Worm (Caenorhabditis elegans) whole organism, L1 larva: ENCODE data around the gene F56D2.8.
A peak's percentile ranks its signal among the peaks of the same experiment; 100 is the strongest.

Experiments
- F16B12.6 ChIP-seq: fragments of 150-350 bp; optimal IDR thresholded peaks from 2 replicates; lab custom pipeline; 2014; ENCODE audit warnings: missing biosample characterization, missing genetic modification characterization
- alr-1 ChIP-seq: fragments of 200-800 bp; sonication (Bioruptor generic); optimal IDR thresholded peaks from 2 replicates; lab custom pipeline; 2018; ENCODE audit warnings: borderline replicate concordance, mild to moderate bottlenecking, missing genetic modification characterization, missing compliant biosample characterization
- ama-1 ChIP-seq: fragments of 150-350 bp; optimal IDR thresholded peaks from 2 replicates; lab custom pipeline; 2014
- blmp-1 ChIP-seq: fragments of 150-350 bp; optimal IDR thresholded peaks from 2 replicates; lab custom pipeline; 2014; ENCODE audit warnings: missing biosample characterization, missing genetic modification characterization
- ceh-63 ChIP-seq: fragments of 200-800 bp; sonication (Bioruptor generic); optimal IDR thresholded peaks from 2 replicates; lab custom pipeline; 2018; ENCODE audit warnings: mild to moderate bottlenecking, missing genetic modification characterization, missing compliant biosample characterization
- ceh-8 ChIP-seq: fragments of 200-800 bp; sonication (Bioruptor generic); optimal IDR thresholded peaks from 2 replicates; lab custom pipeline; 2018; ENCODE audit warnings: mild to moderate bottlenecking, missing genetic modification characterization, moderate library complexity, missing compliant biosample characterization
- ceh-88 ChIP-seq: fragments of 200-800 bp; sonication (Bioruptor generic); IDR thresholded peaks from 2 replicates; pipeline ENCODE4 v1.3.6; 2022; ENCODE audit warnings: missing genetic modification characterization, missing compliant biosample characterization
- ceh-90 ChIP-seq: sonication (generic microtip); optimal IDR thresholded peaks from 2 replicates; lab custom pipeline; 2016; ENCODE audit warnings: missing genetic modification characterization, missing compliant biosample characterization
- efl-1 ChIP-seq, 4 experiments: fragments of 150-350 bp; optimal IDR thresholded peaks in 3 of 4; peaks in 1 of 4; 1 replicate in 1 of 4; 2 replicates in 3 of 4; lab custom pipeline; 2014; ENCODE audit warnings: missing biosample characterization in 2 of 4, missing genetic modification characterization in 2 of 4, missing genetic modification reagents in 2 of 4
- elt-2 ChIP-seq: sonication (generic microtip); optimal IDR thresholded peaks from 2 replicates; lab custom pipeline; 2016; ENCODE audit warnings: missing genetic modification characterization, mild to moderate bottlenecking, inconsistent platforms, missing compliant biosample characterization, missing genetic modification reagents
- elt-3 ChIP-seq, 6 experiments: fragments of 150-350 bp in 1 of 6; sonication (generic microtip); optimal IDR thresholded peaks; 2 replicates each; lab custom pipeline; 2017 to 2018; ENCODE audit warnings: missing biosample characterization in 6 of 6, missing genetic modification characterization in 6 of 6, inconsistent platforms in 1 of 6
- ets-5 ChIP-seq: fragments of 200-800 bp; sonication (Bioruptor generic); IDR thresholded peaks from 2 replicates; pipeline ENCODE4 v1.3.6; 2022; ENCODE audit warnings: missing genetic modification characterization, missing compliant biosample characterization
- fkh-4 ChIP-seq: sonication (generic microtip); optimal IDR thresholded peaks from 2 replicates; lab custom pipeline; 2016; ENCODE audit warnings: missing compliant biosample characterization, missing genetic modification characterization, borderline replicate concordance
- fkh-8 ChIP-seq: sonication (generic microtip); optimal IDR thresholded peaks from 2 replicates; lab custom pipeline; 2016; ENCODE audit warnings: mild to moderate bottlenecking, missing genetic modification characterization, missing compliant biosample characterization
- hlh-17 ChIP-seq: fragments of 200-800 bp; sonication (Bioruptor generic); optimal IDR thresholded peaks from 2 replicates; lab custom pipeline; 2018; ENCODE audit warnings: missing genetic modification characterization, mild to moderate bottlenecking, missing compliant biosample characterization, moderate library complexity, borderline replicate concordance
- hlh-4 ChIP-seq: sonication (generic microtip); optimal IDR thresholded peaks from 2 replicates; lab custom pipeline; 2016; ENCODE audit warnings: mild to moderate bottlenecking, missing genetic modification characterization, missing compliant biosample characterization
- lin-14 ChIP-seq: fragments of 200-800 bp; sonication (Bioruptor generic); optimal IDR thresholded peaks from 2 replicates; lab custom pipeline; 2018; ENCODE audit warnings: mild to moderate bottlenecking, missing genetic modification characterization, moderate library complexity, missing compliant biosample characterization
- lin-35 ChIP-seq, 2 experiments: fragments of 150-350 bp; optimal IDR thresholded peaks; 2 replicates each; lab custom pipeline; 2014; ENCODE audit warnings: missing biosample characterization in 2 of 2, missing genetic modification characterization in 2 of 2, missing genetic modification reagents in 2 of 2
- lir-3 ChIP-seq: sonication (generic microtip); optimal IDR thresholded peaks from 2 replicates; lab custom pipeline; 2016; ENCODE audit warnings: mild to moderate bottlenecking, missing genetic modification characterization, moderate library complexity, missing compliant biosample characterization; ENCODE audit not compliant: poor library complexity
- lsy-2 ChIP-seq, 2 experiments: fragments of 150-350 bp; optimal IDR thresholded peaks; 2 replicates each; lab custom pipeline; 2014; ENCODE audit warnings: missing biosample characterization in 2 of 2, missing genetic modification characterization in 2 of 2
- mdl-1 ChIP-seq, 2 experiments: fragments of 150-350 bp; optimal IDR thresholded peaks; 2 replicates each; lab custom pipeline; 2014 to 2017; ENCODE audit warnings: missing biosample characterization in 2 of 2, missing genetic modification characterization in 2 of 2, inconsistent platforms in 1 of 2
- mef-2 ChIP-seq: fragments of 150-350 bp; optimal IDR thresholded peaks from 2 replicates; lab custom pipeline; 2014; ENCODE audit warnings: missing biosample characterization, missing genetic modification characterization
- mep-1 ChIP-seq: fragments of 150-350 bp; optimal IDR thresholded peaks from 2 replicates; lab custom pipeline; 2014; ENCODE audit warnings: missing biosample characterization, missing genetic modification characterization
- nhr-12 ChIP-seq: sonication (generic microtip); optimal IDR thresholded peaks from 2 replicates; lab custom pipeline; 2017; ENCODE audit warnings: missing biosample characterization, missing genetic modification characterization
- nhr-19 ChIP-seq: fragments of 200-800 bp; sonication (Bioruptor generic); conservative IDR thresholded peaks from 2 replicates; pipeline ENCODE4 v1.3.6; 2022; ENCODE audit warnings: missing genetic modification characterization, missing compliant biosample characterization
- nhr-20 ChIP-seq: sonication (generic microtip); optimal IDR thresholded peaks from 2 replicates; lab custom pipeline; 2016; ENCODE audit warnings: mild to moderate bottlenecking, missing genetic modification characterization, missing compliant biosample characterization
- nhr-47 ChIP-seq: sonication (generic microtip); optimal IDR thresholded peaks from 2 replicates; lab custom pipeline; 2016; ENCODE audit warnings: mild to moderate bottlenecking, missing genetic modification characterization, moderate library complexity, missing compliant biosample characterization
- nhr-71 ChIP-seq: sonication (generic microtip); optimal IDR thresholded peaks from 2 replicates; lab custom pipeline; 2016; ENCODE audit warnings: mild to moderate bottlenecking, missing genetic modification characterization, moderate library complexity, missing compliant biosample characterization
- nhr-77 ChIP-seq: fragments of 150-350 bp; optimal IDR thresholded peaks from 2 replicates; lab custom pipeline; 2014; ENCODE audit warnings: missing biosample characterization, missing genetic modification characterization
- nhr-84 ChIP-seq: sonication (generic microtip); optimal IDR thresholded peaks from 2 replicates; lab custom pipeline; 2017; ENCODE audit warnings: missing biosample characterization, missing genetic modification characterization
- nhr-85 ChIP-seq: sonication (generic microtip); peaks from one replicate; lab custom pipeline; 2016; ENCODE audit warnings: missing genetic modification characterization, inconsistent platforms, missing compliant biosample characterization
- nhr-90 ChIP-seq: sonication (generic microtip); optimal IDR thresholded peaks from 2 replicates; lab custom pipeline; 2016; ENCODE audit warnings: mild to moderate bottlenecking, missing genetic modification characterization, missing compliant biosample characterization; ENCODE audit not compliant: poor library complexity
- pag-3 ChIP-seq: sonication (generic microtip); optimal IDR thresholded peaks from 2 replicates; lab custom pipeline; 2017; ENCODE audit warnings: missing genetic modification characterization, mild to moderate bottlenecking, missing compliant biosample characterization, antibody characterized with exemption, borderline replicate concordance; ENCODE audit not compliant: insufficient read depth
- pqm-1 ChIP-seq: sonication (generic microtip); optimal IDR thresholded peaks from 3 replicates; lab custom pipeline; 2017; ENCODE audit warnings: missing biosample characterization, missing genetic modification characterization
- rnt-1 ChIP-seq: sonication (generic microtip); optimal IDR thresholded peaks from 2 replicates; lab custom pipeline; 2016; ENCODE audit warnings: mild to moderate bottlenecking, missing genetic modification characterization, moderate library complexity, missing compliant biosample characterization
- snu-23 ChIP-seq: sonication (generic microtip); optimal IDR thresholded peaks from 2 replicates; lab custom pipeline; 2016; ENCODE audit warnings: missing genetic modification characterization, missing compliant biosample characterization
- sox-4 ChIP-seq: sonication (generic microtip); optimal IDR thresholded peaks from 2 replicates; lab custom pipeline; 2016; ENCODE audit warnings: missing genetic modification characterization, missing compliant biosample characterization
- sup-37 ChIP-seq: fragments of 200-800 bp; sonication (Bioruptor generic); optimal IDR thresholded peaks from 2 replicates; lab custom pipeline; 2018; ENCODE audit warnings: mild to moderate bottlenecking, missing genetic modification characterization, missing compliant biosample characterization
- swsn-7 ChIP-seq: sonication (generic microtip); optimal IDR thresholded peaks from 2 replicates; lab custom pipeline; 2016; ENCODE audit warnings: missing genetic modification characterization, missing compliant biosample characterization
- tbx-2 ChIP-seq: sonication (generic microtip); optimal IDR thresholded peaks from 2 replicates; lab custom pipeline; 2016; ENCODE audit warnings: missing genetic modification characterization, missing compliant biosample characterization
- vab-15 ChIP-seq: sonication (generic microtip); optimal IDR thresholded peaks from 2 replicates; lab custom pipeline; 2017; ENCODE audit warnings: missing genotype, mild to moderate bottlenecking, missing genetic modification characterization, missing compliant biosample characterization
- xbp-1 ChIP-seq: sonication (generic microtip); optimal IDR thresholded peaks from 2 replicates; lab custom pipeline; 2016; ENCODE audit warnings: missing genetic modification characterization, missing compliant biosample characterization
- zag-1 ChIP-seq: fragments of 150-350 bp; optimal IDR thresholded peaks from 2 replicates; lab custom pipeline; 2014; ENCODE audit warnings: missing biosample characterization, missing genetic modification characterization
- zip-4 ChIP-seq: fragments of 200-800 bp; sonication (Bioruptor generic); optimal IDR thresholded peaks from 2 replicates; lab custom pipeline; 2018; ENCODE audit warnings: mild to moderate bottlenecking, missing genetic modification characterization, moderate library complexity, missing compliant biosample characterization
- ztf-11 ChIP-seq, 2 experiments: sonication (generic microtip); optimal IDR thresholded peaks; 2 replicates each; lab custom pipeline; 2016 to 2017; ENCODE audit warnings: missing genetic modification characterization in 2 of 2, missing biosample characterization in 1 of 2, missing compliant biosample characterization in 1 of 2
- ztf-4 ChIP-seq: fragments of 150-350 bp; optimal IDR thresholded peaks from 2 replicates; lab custom pipeline; 2014; ENCODE audit warnings: missing biosample characterization, missing genetic modification characterization

Gene F56D2.8

ce11 chrIII:5552072-5552667 is 30.5 kb downstream of the F56D2.8 start, which contains the start of gene F09F7.6 (continued):
- TF ChIP-seq lin-35 (GFP tag; optimal IDR thresholded peaks at IDR 0.05; lab: Kevin White, UChicago) (peak; percentile 41 to 81), mep-1 (tag; lab: Kevin White, UChicago) (peak; percentile 18), swsn-7 (tag; lab: Kevin White, UChicago) (peak; percentile 46), nhr-84 (tag; lab: Kevin White, UChicago) (no peak), elt-3 (tag; optimal IDR thresholded peaks at IDR 0.05; lab: Kevin White, UChicago) (peak; percentile 35 to 93 (median 72)), blmp-1 (tag; lab: Kevin White, UChicago) (peak; percentile 44), ceh-88 (GFP tag; lab: Robert Waterston, UW) (no peak), ceh-63 (no peak), fkh-4 (tag; lab: Kevin White, UChicago) (no peak), pqm-1 (tag; lab: Kevin White, UChicago) (no peak), tbx-2 (tag; lab: Kevin White, UChicago) (peak; percentile 81), nhr-71 (tag; lab: Kevin White, UChicago) (peak; percentile 95), hlh-4 (tag; lab: Kevin White, UChicago) (no peak), vab-15 (tag; lab: Kevin White, UChicago) (peak; percentile 50), ceh-8 (GFP tag; lab: Kevin White, UChicago) (no peak), lsy-2 (tag; optimal IDR thresholded peaks at IDR 0.05; lab: Kevin White, UChicago) (peak; percentile 57 to 63), sox-4 (no peak), nhr-90 (tag; lab: Kevin White, UChicago) (peak; percentile 81), mef-2 (no peak), ets-5 (GFP tag; lab: Robert Waterston, UW) (no peak), lir-3 (tag; lab: Kevin White, UChicago) (peak; percentile 72)

ce11 chrIII:5550844-5551243 is 31.8 kb downstream of the F56D2.8 start:
- TF ChIP-seq swsn-7 (tag; lab: Kevin White, UChicago) (peak; percentile 5), lsy-2 (tag; optimal IDR thresholded peaks at IDR 0.05; lab: Kevin White, UChicago) (no peak), nhr-71 (tag; lab: Kevin White, UChicago) (peak; percentile 71), nhr-20 (tag; lab: Kevin White, UChicago) (peak; percentile 89), elt-2 (tag; lab: Kevin White, UChicago) (peak; percentile 36), efl-1 (optimal IDR thresholded peaks at IDR 0.05; lab: Kevin White, UChicago) (no peak), efl-1 (GFP tag; optimal IDR thresholded peaks at IDR 0.05 in 1 of 2; lab: Kevin White, UChicago) (peak in 1 of 2 experiments; percentile 64), fkh-8 (no peak), nhr-90 (tag; lab: Kevin White, UChicago) (peak; percentile 71), ztf-4 (tag; lab: Kevin White, UChicago) (peak; percentile 20), nhr-12 (tag; lab: Kevin White, UChicago) (no peak), ama-1 (lab: Kevin White, UChicago) (peak; percentile 92), ceh-90 (no peak), rnt-1 (no peak), xbp-1 (tag; lab: Kevin White, UChicago) (peak; percentile 28), lir-3 (tag; lab: Kevin White, UChicago) (peak; percentile 43), sox-4 (no peak), snu-23 (GFP tag; lab: Kevin White, UChicago) (peak; percentile 16), lin-35 (GFP tag; optimal IDR thresholded peaks at IDR 0.05; lab: Kevin White, UChicago) (peak in 1 of 2 experiments; percentile 22), alr-1 (tag; lab: Kevin White, UChicago) (no peak), tbx-2 (tag; lab: Kevin White, UChicago) (peak; percentile 40), nhr-19 (GFP tag; lab: Robert Waterston, UW) (peak; percentile 45), nhr-47 (peak; percentile 51)

- TF ChIP-seq elt-3 (tag; optimal IDR thresholded peaks at IDR 0.05; lab: Kevin White, UChicago) (peak in 4 of 6 experiments; percentile 31 to 70 (median 48)), zag-1 (no peak), pag-3 (tag; lab: Kevin White, UChicago) (peak; percentile 2), nhr-85 (tag; lab: Kevin White, UChicago) (peak; percentile 84), hlh-17 (GFP tag; lab: Kevin White, UChicago) (no peak), lin-14 (GFP tag; lab: Kevin White, UChicago) (peak; percentile 54), F16B12.6 (tag; lab: Kevin White, UChicago) (no peak), ztf-11 (tag; optimal IDR thresholded peaks at IDR 0.05; lab: Kevin White, UChicago) (no peak), lin-35 (GFP tag; optimal IDR thresholded peaks at IDR 0.05; lab: Kevin White, UChicago) (peak in 1 of 2 experiments; percentile 42), elt-2 (tag; lab: Kevin White, UChicago) (no peak), xbp-1 (tag; lab: Kevin White, UChicago) (no peak), blmp-1 (tag; lab: Kevin White, UChicago) (peak; percentile 65), nhr-20 (tag; lab: Kevin White, UChicago) (peak; percentile 53), zip-4 (GFP tag; lab: Kevin White, UChicago) (no peak), nhr-77 (tag; lab: Kevin White, UChicago) (no peak), mdl-1 (tag; optimal IDR thresholded peaks at IDR 0.05; lab: Kevin White, UChicago) (peak in 1 of 2 experiments; percentile 32), sup-37 (GFP tag; lab: Kevin White, UChicago) (no peak)
Observed at ce11 chrIII:5550193-5550592, 32.5 kb downstream of the F56D2.8 start.
